Worm (Caenorhabditis elegans) whole organism, late embryonic: Measurements from ENCODE around the gene dpf-2.

ENCODE experiments used
- C38D4.7 ChIP-seq: fragments of 200-800 bp; sonication (Bioruptor generic); optimal IDR thresholded peaks from 2 replicates; lab custom pipeline; 2018; ENCODE audit warnings: mild to moderate bottlenecking, missing genetic modification characterization, moderate library complexity, missing compliant biosample characterization
- F13H6.1 ChIP-seq: sonication (generic microtip); optimal IDR thresholded peaks from 2 replicates; lab custom pipeline; 2016; ENCODE audit warnings: missing genetic modification characterization, missing compliant biosample characterization
- K02D7.2 ChIP-seq: sonication (generic microtip); optimal IDR thresholded peaks from 2 replicates; lab custom pipeline; 2017; ENCODE audit warnings: mild to moderate bottlenecking, missing genetic modification characterization, missing compliant biosample characterization
- K09A11.1 ChIP-seq: sonication (generic microtip); optimal IDR thresholded peaks from 2 replicates; lab custom pipeline; 2017; ENCODE audit warnings: antibody characterized with exemption, mild to moderate bottlenecking, missing genetic modification characterization, missing compliant biosample characterization; ENCODE audit not compliant: insufficient read depth
- T23F11.4 ChIP-seq: fragments of 200-800 bp; sonication (Bioruptor generic); optimal IDR thresholded peaks from 2 replicates; lab custom pipeline; 2018; ENCODE audit warnings: mild to moderate bottlenecking, missing genetic modification characterization, missing compliant biosample characterization
- Y22D7AL.16 ChIP-seq: sonication (generic microtip); optimal IDR thresholded peaks from 2 replicates; lab custom pipeline; 2016; ENCODE audit warnings: missing genetic modification characterization, missing compliant biosample characterization
- ceh-14 ChIP-seq: sonication (generic microtip); optimal IDR thresholded peaks from 2 replicates; lab custom pipeline; 2016; ENCODE audit warnings: missing genotype, missing genetic modification characterization, missing compliant biosample characterization
- ceh-18 ChIP-seq: sonication (generic microtip); optimal IDR thresholded peaks from 2 replicates; lab custom pipeline; 2016; ENCODE audit warnings: missing genetic modification characterization, missing compliant biosample characterization
- ceh-19 ChIP-seq: fragments of 200-800 bp; sonication (Bioruptor generic); optimal IDR thresholded peaks from 2 replicates; lab custom pipeline; 2018; ENCODE audit warnings: mild to moderate bottlenecking, missing genetic modification characterization, missing compliant biosample characterization
- ceh-2 ChIP-seq: sonication (generic microtip); optimal IDR thresholded peaks from 2 replicates; lab custom pipeline; 2016; ENCODE audit warnings: missing genotype, missing genetic modification characterization, missing compliant biosample characterization
- ceh-22 ChIP-seq: sonication (generic microtip); optimal IDR thresholded peaks from 2 replicates; lab custom pipeline; 2017; ENCODE audit warnings: missing biosample characterization, missing genetic modification characterization
- ceh-24 ChIP-seq: sonication (generic microtip); optimal IDR thresholded peaks from 2 replicates; lab custom pipeline; 2016; ENCODE audit warnings: mild to moderate bottlenecking, missing genetic modification characterization, missing compliant biosample characterization
- ceh-30 ChIP-seq: fragments of 150-350 bp; optimal IDR thresholded peaks from 2 replicates; lab custom pipeline; 2014; ENCODE audit warnings: missing biosample characterization, missing genetic modification characterization
- ceh-45 ChIP-seq: fragments of 200-800 bp; sonication (Bioruptor generic); IDR thresholded peaks from 2 replicates; pipeline ENCODE4 v1.3.6; 2022; ENCODE audit warnings: missing genetic modification reagents, missing genetic modification characterization, missing compliant biosample characterization
- ceh-48 ChIP-seq: sonication (generic microtip); optimal IDR thresholded peaks from 2 replicates; lab custom pipeline; 2016; ENCODE audit warnings: missing genetic modification characterization, inconsistent platforms, missing compliant biosample characterization
- ceh-9 ChIP-seq: sonication (generic microtip); optimal IDR thresholded peaks from 2 replicates; lab custom pipeline; 2016; ENCODE audit warnings: mild to moderate bottlenecking, missing genetic modification characterization, inconsistent platforms, missing compliant biosample characterization
- dmd-4 ChIP-seq: sonication (generic microtip); optimal IDR thresholded peaks from 2 replicates; lab custom pipeline; 2016; ENCODE audit warnings: borderline replicate concordance, missing genetic modification characterization, missing compliant biosample characterization
- elt-2 ChIP-seq: sonication (generic microtip); optimal IDR thresholded peaks from 2 replicates; lab custom pipeline; 2016; ENCODE audit warnings: missing genetic modification reagents, missing genetic modification characterization, missing compliant biosample characterization
- elt-4 ChIP-seq: sonication (generic microtip); optimal IDR thresholded peaks from 2 replicates; lab custom pipeline; 2016; ENCODE audit warnings: missing genetic modification characterization, missing compliant biosample characterization
- ets-4 ChIP-seq: sonication (generic microtip); optimal IDR thresholded peaks from 2 replicates; lab custom pipeline; 2016; ENCODE audit warnings: missing genetic modification characterization, missing compliant biosample characterization
- eyg-1 ChIP-seq: sonication (generic microtip); optimal IDR thresholded peaks from 2 replicates; lab custom pipeline; 2016; ENCODE audit warnings: missing genotype, missing genetic modification characterization, missing compliant biosample characterization
- fkh-10 ChIP-seq: fragments of 150-350 bp; optimal IDR thresholded peaks from 2 replicates; lab custom pipeline; 2014; ENCODE audit warnings: missing biosample characterization, missing genetic modification reagents, missing genetic modification characterization
- fkh-6 ChIP-seq: sonication (generic microtip); optimal IDR thresholded peaks from 2 replicates; lab custom pipeline; 2016; ENCODE audit warnings: missing genetic modification characterization, missing compliant biosample characterization
- gmeb-2 ChIP-seq: sonication (generic microtip); optimal IDR thresholded peaks from 2 replicates; lab custom pipeline; 2016; ENCODE audit warnings: missing genetic modification characterization, inconsistent platforms, missing compliant biosample characterization
- hlh-13 ChIP-seq: fragments of 200-800 bp; sonication (Bioruptor generic); optimal IDR thresholded peaks from 2 replicates; lab custom pipeline; 2018; ENCODE audit warnings: mild to moderate bottlenecking, missing genetic modification characterization, missing compliant biosample characterization
- hlh-15 ChIP-seq: sonication (generic microtip); optimal IDR thresholded peaks from 2 replicates; lab custom pipeline; 2016; ENCODE audit warnings: missing genetic modification characterization, missing compliant biosample characterization
- hlh-6 ChIP-seq: sonication (generic microtip); optimal IDR thresholded peaks from 2 replicates; lab custom pipeline; 2016; ENCODE audit warnings: missing genotype, missing genetic modification characterization, missing compliant biosample characterization
- lin-11 ChIP-seq: fragments of 200-800 bp; sonication (Bioruptor generic); optimal IDR thresholded peaks from 2 replicates; lab custom pipeline; 2018; ENCODE audit warnings: mild to moderate bottlenecking, missing genetic modification characterization, missing compliant biosample characterization
- madf-2 ChIP-seq: sonication (generic microtip); optimal IDR thresholded peaks from 2 replicates; lab custom pipeline; 2017; ENCODE audit warnings: missing genetic modification characterization, missing compliant biosample characterization
- mec-3 ChIP-seq: sonication (generic microtip); optimal IDR thresholded peaks from 2 replicates; lab custom pipeline; 2016; ENCODE audit warnings: borderline replicate concordance, missing genetic modification characterization, missing compliant biosample characterization
- nfya-1 ChIP-seq: sonication (generic microtip); optimal IDR thresholded peaks from 2 replicates; lab custom pipeline; 2017; ENCODE audit warnings: missing genetic modification characterization, mild to moderate bottlenecking, missing compliant biosample characterization, antibody characterized with exemption, moderate library complexity
- nhr-11 ChIP-seq: fragments of 150-350 bp; optimal IDR thresholded peaks from 2 replicates; lab custom pipeline; 2014; ENCODE audit warnings: missing biosample characterization, missing genetic modification characterization
- nhr-232 ChIP-seq: sonication (generic microtip); optimal IDR thresholded peaks from 2 replicates; lab custom pipeline; 2016; ENCODE audit warnings: missing genetic modification characterization, missing compliant biosample characterization
- npax-4 ChIP-seq: sonication (generic microtip); optimal IDR thresholded peaks from 2 replicates; lab custom pipeline; 2016; ENCODE audit warnings: missing genetic modification characterization, missing compliant biosample characterization
- odd-2 ChIP-seq: sonication (generic microtip); optimal IDR thresholded peaks from 2 replicates; lab custom pipeline; 2017; ENCODE audit warnings: antibody characterized with exemption, mild to moderate bottlenecking, missing genetic modification characterization, missing compliant biosample characterization
- pat-9 ChIP-seq: fragments of 200-800 bp; sonication (Bioruptor generic); optimal IDR thresholded peaks from 2 replicates; lab custom pipeline; 2018; ENCODE audit warnings: mild to moderate bottlenecking, missing genetic modification characterization, moderate library complexity, missing compliant biosample characterization
- pax-1 ChIP-seq: fragments of 150-350 bp; optimal IDR thresholded peaks from 2 replicates; lab custom pipeline; 2014; ENCODE audit warnings: missing biosample characterization, missing genetic modification characterization
- pha-2 ChIP-seq: sonication (generic microtip); optimal IDR thresholded peaks from 2 replicates; lab custom pipeline; 2017; ENCODE audit warnings: mild to moderate bottlenecking, missing genetic modification characterization, missing compliant biosample characterization
- pha-4 ChIP-seq: fragments of 150-350 bp; optimal IDR thresholded peaks from 2 replicates; lab custom pipeline; 2018; ENCODE audit warnings: missing biosample characterization, missing genetic modification reagents, missing genetic modification characterization
- pqm-1 ChIP-seq: sonication (generic microtip); optimal IDR thresholded peaks from 2 replicates; lab custom pipeline; 2016; ENCODE audit warnings: missing genetic modification characterization, missing compliant biosample characterization
- ref-2 ChIP-seq: sonication (generic microtip); optimal IDR thresholded peaks from 2 replicates; lab custom pipeline; 2016; ENCODE audit warnings: missing genetic modification characterization, missing compliant biosample characterization
- sdc-2 ChIP-seq: sonication (generic microtip); optimal IDR thresholded peaks from 2 replicates; lab custom pipeline; 2016; ENCODE audit warnings: missing genotype, missing genetic modification characterization, missing compliant biosample characterization
- sox-4 ChIP-seq: sonication (generic microtip); optimal IDR thresholded peaks from 2 replicates; lab custom pipeline; 2017; ENCODE audit warnings: mild to moderate bottlenecking, missing genetic modification characterization, inconsistent platforms, missing compliant biosample characterization
- tbx-2 ChIP-seq: sonication (generic microtip); optimal IDR thresholded peaks from 2 replicates; lab custom pipeline; 2016; ENCODE audit warnings: missing genetic modification characterization, missing compliant biosample characterization
- ttx-3 ChIP-seq: sonication (generic microtip); optimal IDR thresholded peaks from 2 replicates; lab custom pipeline; 2016; ENCODE audit warnings: missing genetic modification reagents, missing genetic modification characterization, missing compliant biosample characterization
- unc-3 ChIP-seq, 2 experiments: fragments of 200-800 bp in 1 of 2; sonication (Bioruptor generic) in 1 of 2; sonication (generic microtip) in 1 of 2; conservative IDR thresholded peaks in 1 of 2; optimal IDR thresholded peaks in 1 of 2; 2 replicates each; pipeline versions ENCODE4 v1.3.6 to Lab custom; 2016 to 2022; ENCODE audit warnings: missing compliant biosample characterization in 2 of 2, missing genetic modification characterization in 2 of 2, missing genetic modification reagents in 1 of 2
- unc-55 ChIP-seq: sonication (generic microtip); optimal IDR thresholded peaks from 2 replicates; lab custom pipeline; 2017; ENCODE audit warnings: missing biosample characterization, missing genetic modification reagents, missing genetic modification characterization

dpf-2 gene

ce11 chrX:14815412-14815811, 16.2 kb upstream of the dpf-2 start:
- TF ChIP-seq lin-11 (tag; lab: Kevin White, UChicago) (no peak), gmeb-2 (tag; lab: Kevin White, UChicago) (no peak), ets-4 (tag; lab: Kevin White, UChicago) (no peak)

- TF ChIP-seq elt-2 (peak; percentile 34), ceh-45 (GFP tag; lab: Robert Waterston, UW) (no peak), ets-4 (tag; lab: Kevin White, UChicago) (no peak), pha-4 (no peak), gmeb-2 (tag; lab: Kevin White, UChicago) (no peak), C38D4.7 (GFP tag; lab: Kevin White, UChicago) (no peak), sdc-2 (tag; lab: Kevin White, UChicago) (no peak)
- TF ChIP-seq, all 69 proteins: peak for 1
Measured at ce11 chrX:14816717-14817116, 14.9 kb upstream of the dpf-2 start.

- no peak for TF ChIP-seq pha-2 (tag; lab: Kevin White, UChicago)
- peak; percentile 88 for TF ChIP-seq pqm-1 (tag; lab: Kevin White, UChicago)
- peak; percentile 50 for TF ChIP-seq ceh-22
- TF ChIP-seq ceh-14 (tag; lab: Kevin White, UChicago): peak; percentile 94
- TF ChIP-seq nfya-1 (tag; lab: Kevin White, UChicago): peak; percentile 91
- TF ChIP-seq tbx-2: peak; percentile 98
- peak; percentile 8 for TF ChIP-seq sox-4 (tag; lab: Kevin White, UChicago)
- peak; percentile 38 for TF ChIP-seq K02D7.2 (tag; lab: Kevin White, UChicago)
- peak; percentile 64 for TF ChIP-seq dmd-4
- TF ChIP-seq hlh-6 (tag; lab: Kevin White, UChicago): peak; percentile 59
- no peak for TF ChIP-seq ceh-24 (tag; lab: Kevin White, UChicago)
- peak; percentile 81 for TF ChIP-seq madf-2 (tag; lab: Kevin White, UChicago)
- TF ChIP-seq eyg-1: peak; percentile 85
- no peak for TF ChIP-seq nhr-11 (tag; lab: Kevin White, UChicago)
- TF ChIP-seq elt-4 (tag; lab: Kevin White, UChicago): no peak
- no peak for TF ChIP-seq hlh-13
- peak; percentile 95 for TF ChIP-seq F13H6.1
- peak; percentile 21 for TF ChIP-seq fkh-6 (tag; lab: Kevin White, UChicago)
- TF ChIP-seq ceh-19: peak; percentile 54
- no peak for TF ChIP-seq ceh-48 (tag; lab: Kevin White, UChicago)
- TF ChIP-seq T23F11.4: peak; percentile 53
- no peak for TF ChIP-seq pax-1 (tag; lab: Kevin White, UChicago)
- TF ChIP-seq ceh-18 (tag; lab: Kevin White, UChicago): peak; percentile 97
- TF ChIP-seq ttx-3 (tag; lab: Kevin White, UChicago): no peak
- no peak for TF ChIP-seq hlh-15 (tag; lab: Kevin White, UChicago)
- TF ChIP-seq ref-2 (tag; lab: Kevin White, UChicago): peak; percentile 94
- peak; percentile 52 for TF ChIP-seq pat-9 (tag; lab: Kevin White, UChicago)
- TF ChIP-seq unc-55 (GFP tag; lab: Kevin White, UChicago): peak; percentile 89
- TF ChIP-seq mec-3 (tag; lab: Kevin White, UChicago): peak; percentile 47
- no peak for TF ChIP-seq ceh-45 (GFP tag; lab: Robert Waterston, UW)
- peak; percentile 41 for TF ChIP-seq nhr-232 (tag; lab: Kevin White, UChicago)
- TF ChIP-seq ceh-9: no peak
- TF ChIP-seq odd-2 (tag; lab: Kevin White, UChicago): no peak
- TF ChIP-seq fkh-10 (GFP tag; lab: Kevin White, UChicago): peak; percentile 8
- no peak for TF ChIP-seq unc-3 (GFP tag; conservative IDR thresholded peaks at IDR 0.05; lab: Robert Waterston, UW)
- peak; percentile 72 for TF ChIP-seq unc-3 (tag; optimal IDR thresholded peaks at IDR 0.05; lab: Kevin White, UChicago)
- peak; percentile 64 for TF ChIP-seq K09A11.1 (tag; lab: Kevin White, UChicago)
- TF ChIP-seq Y22D7AL.16 (tag; lab: Kevin White, UChicago): peak; percentile 48
- TF ChIP-seq npax-4 (tag; lab: Kevin White, UChicago): no peak
- TF ChIP-seq ceh-30 (tag; lab: Kevin White, UChicago): no peak
- TF ChIP-seq ceh-2 (tag; lab: Kevin White, UChicago): peak; percentile 83
Measured at ce11 chrX:14818464-14819259, 13.0 kb upstream of the dpf-2 start, which contains the start of gene epn-1. epn-1 (minus strand) TSS chrX:14818514.
